Fruit fly (Drosophila melanogaster): ENCODE data around the gene Rab3GAP1.

dm6 chr2L:1619191-1619590 lies 8.2 kb upstream of the Rab3GAP1 start:
- no peak for TF ChIP-seq kay (GFP tag; ENCODE audit: borderline replicate concordance)
- TF ChIP-seq toe (GFP tag; optimal IDR thresholded peaks at IDR 0.05): no peak
- TF ChIP-seq CG12768 (GFP tag; optimal IDR thresholded peaks at IDR 0.05): no peak
- TF ChIP-seq ovo (GFP tag; optimal IDR thresholded peaks at IDR 0.05): no peak

Measured in whole organism, adult.